Fruit fly (Drosophila melanogaster): Measurements from ENCODE around the gene CG6040.

CG6040 gene

dm6 chr3R:19166077-19166778, 69.5 kb downstream of the CG6040 start:
- TF ChIP-seq h (optimal IDR thresholded peaks at IDR 0.05) (no peak), Sin3A (optimal IDR thresholded peaks at IDR 0.05) (no peak), ttk (optimal IDR thresholded peaks at IDR 0.05) (no peak), psq (optimal IDR thresholded peaks at IDR 0.05) (no peak), insv (optimal IDR thresholded peaks at IDR 0.05) (no peak), Myc (optimal IDR thresholded peaks at IDR 0.05) (no peak)

- TF ChIP-seq insv (optimal IDR thresholded peaks at IDR 0.05) (no peak), h (optimal IDR thresholded peaks at IDR 0.05) (no peak), Myc (optimal IDR thresholded peaks at IDR 0.05) (no peak), Sin3A (optimal IDR thresholded peaks at IDR 0.05) (no peak), ttk (optimal IDR thresholded peaks at IDR 0.05) (no peak), psq (optimal IDR thresholded peaks at IDR 0.05) (no peak)
These were observed 70.8 kb downstream of the CG6040 start for dm6 chr3R:19167521-19167920.

dm6 chr3R:19174512-19174911, 77.8 kb downstream of the CG6040 start:
- TF ChIP-seq ttk (optimal IDR thresholded peaks at IDR 0.05) = no peak
- TF ChIP-seq psq (optimal IDR thresholded peaks at IDR 0.05) = no peak
- TF ChIP-seq insv (optimal IDR thresholded peaks at IDR 0.05) = no peak
- TF ChIP-seq h (optimal IDR thresholded peaks at IDR 0.05) = no peak
- TF ChIP-seq Sin3A (optimal IDR thresholded peaks at IDR 0.05) = no peak
- no peak for TF ChIP-seq Myc (optimal IDR thresholded peaks at IDR 0.05)

dm6 chr3R:19176700-19177099, 79.9 kb downstream of the CG6040 start, which contains the start of gene CG14282:
TSS of gene CG14282 (plus strand) at chr3R:19177000.
- no peak for TF ChIP-seq Myc (optimal IDR thresholded peaks at IDR 0.05)
- no peak for TF ChIP-seq ttk (optimal IDR thresholded peaks at IDR 0.05)
- no peak for TF ChIP-seq psq (optimal IDR thresholded peaks at IDR 0.05)
- no peak for TF ChIP-seq insv (optimal IDR thresholded peaks at IDR 0.05)
- no peak for TF ChIP-seq h (optimal IDR thresholded peaks at IDR 0.05)
- no peak for TF ChIP-seq Sin3A (optimal IDR thresholded peaks at IDR 0.05)

- no peak for TF ChIP-seq psq (optimal IDR thresholded peaks at IDR 0.05)
These were observed 83.6 kb downstream of the CG6040 start, which contains the start of the genes CG5555 and myd for dm6 chr3R:19180263-19180893. TSS of gene CG5555 (minus strand) at chr3R:19180538. TSS of gene myd (plus strand) at chr3R:19180659.

dm6 chr3R:19181214-19181613, 84.5 kb downstream of the CG6040 start:
- TF ChIP-seq psq (optimal IDR thresholded peaks at IDR 0.05) (no peak), Myc (optimal IDR thresholded peaks at IDR 0.05) (no peak), ttk (optimal IDR thresholded peaks at IDR 0.05) (no peak), Sin3A (optimal IDR thresholded peaks at IDR 0.05) (no peak), h (optimal IDR thresholded peaks at IDR 0.05) (no peak), insv (optimal IDR thresholded peaks at IDR 0.05) (no peak)
